Fruit fly (Drosophila melanogaster): ENCODE data around the gene laf.

Gene laf

dm6 chr3R:4846787-4847186 is 31.5 kb downstream of the laf start (continued):
- TF ChIP-seq CTCF (GFP tag; optimal IDR thresholded peaks at IDR 0.05) (no peak), Doc3 (GFP tag; IDR thresholded peaks at IDR 0.05; ENCODE audit: partially characterized antibody) (no peak), Bteb2 (GFP tag; optimal IDR thresholded peaks at IDR 0.05) (no peak), gt (GFP tag; IDR thresholded peaks at IDR 0.05) (no peak), Dp (GFP tag; optimal IDR thresholded peaks at IDR 0.05) (no peak), inv (GFP tag; IDR thresholded peaks at IDR 0.05; ENCODE audit: partially characterized antibody) (no peak), CrebB (tag; optimal IDR thresholded peaks at IDR 0.05) (no peak), kah (GFP tag; optimal IDR thresholded peaks at IDR 0.05) (no peak), CG31365 (tag; optimal IDR thresholded peaks at IDR 0.05) (no peak), Rfx (GFP tag; IDR thresholded peaks at IDR 0.05) (no peak), Bdp1 (GFP tag; optimal IDR thresholded peaks at IDR 0.05) (no peak), HLH3B (GFP tag; IDR thresholded peaks at IDR 0.05) (peak; percentile 58), CG8765 (GFP tag; IDR thresholded peaks at IDR 0.05) (no peak), sr (GFP tag; IDR thresholded peaks at IDR 0.05) (no peak), CG14050 (GFP tag; IDR thresholded peaks at IDR 0.05) (no peak), CG17328 (GFP tag; IDR thresholded peaks at IDR 0.05) (peak; percentile 60; the same call in 1 of the 2 replicates), Camta (GFP tag; optimal IDR thresholded peaks at IDR 0.05) (peak; percentile 23), CG3065 (GFP tag; optimal IDR thresholded peaks at IDR 0.05) (no peak), CG17361 (GFP tag; IDR thresholded peaks at IDR 0.05) (peak; percentile 69), Hsf (GFP tag; optimal IDR thresholded peaks at IDR 0.05) (peak; percentile 36), CG12391 (tag; optimal IDR thresholded peaks at IDR 0.05) (no peak), yki (optimal IDR thresholded peaks at IDR 0.05) (no peak), CG11723 (GFP tag; optimal IDR thresholded peaks at IDR 0.05) (no peak), Sry-δ (GFP tag; optimal IDR thresholded peaks at IDR 0.05) (no peak), jumu (GFP tag; optimal IDR thresholded peaks at IDR 0.05) (peak; percentile 11), jigr1 (GFP tag; IDR thresholded peaks at IDR 0.05) (no peak), Drgx (GFP tag; IDR thresholded peaks at IDR 0.05) (no peak), CG6854 (GFP tag; optimal IDR thresholded peaks at IDR 0.05) (no peak), cwo (GFP tag; optimal IDR thresholded peaks at IDR 0.05) (no peak), C15 (GFP tag; IDR thresholded peaks at IDR 0.05) (no peak), ken (GFP tag; IDR thresholded peaks at IDR 0.05) (peak; percentile 62), CG15696 (tag; optimal IDR thresholded peaks at IDR 0.05) (peak; percentile 15), btn (GFP tag; optimal IDR thresholded peaks at IDR 0.05) (no peak), CG5180 (GFP tag; optimal IDR thresholded peaks at IDR 0.05) (no peak), CG3847 (GFP tag; IDR thresholded peaks at IDR 0.05) (peak; percentile 8; the same call in 1 of the 2 replicates), CG34224 (GFP tag; IDR thresholded peaks at IDR 0.05; ENCODE audit: partially characterized antibody) (no peak), sens (GFP tag) (peak; percentile 92), Dbx (GFP tag; IDR thresholded peaks at IDR 0.05) (no peak), tio (GFP tag; optimal IDR thresholded peaks at IDR 0.05) (no peak), CG1024 (GFP tag; IDR thresholded peaks at IDR 0.05) (no peak), dan (GFP tag; IDR thresholded peaks at IDR 0.05) (no peak), ranshi (GFP tag; IDR thresholded peaks at IDR 0.05) (no peak; the same call in 1 of the 2 replicates), tna (GFP tag; IDR thresholded peaks at IDR 0.05; ENCODE audit: partially characterized antibody) (no peak), CG1233 (GFP tag; optimal IDR thresholded peaks at IDR 0.05) (no peak), fd64A (GFP tag; optimal IDR thresholded peaks at IDR 0.05) (peak; percentile 45), Sox102F (GFP tag; optimal IDR thresholded peaks at IDR 0.05) (no peak), CG17568 (GFP tag; optimal IDR thresholded peaks at IDR 0.05) (no peak), CG2889 (GFP tag; IDR thresholded peaks at IDR 0.05) (no peak), CG10462 (GFP tag; optimal IDR thresholded peaks at IDR 0.05) (peak; percentile 9), CG12104 (GFP tag; optimal IDR thresholded peaks at IDR 0.05) (no peak), Kr (GFP tag; optimal IDR thresholded peaks at IDR 0.05) (peak; percentile 14), bsh (GFP tag; optimal IDR thresholded peaks at IDR 0.05) (peak in 1 of 2 experiments; percentile 79), TFAM (GFP tag; optimal IDR thresholded peaks at IDR 0.05) (no peak)

Data from whole organism, embryonic.